Worm (Caenorhabditis elegans): ENCODE results near the gene srw-97.
"Not testable (repeated sequence)": the region's sequence is repeated elsewhere in the genome, so short reads cannot be mapped to it uniquely, and the experiment has no call there.

DNA sequence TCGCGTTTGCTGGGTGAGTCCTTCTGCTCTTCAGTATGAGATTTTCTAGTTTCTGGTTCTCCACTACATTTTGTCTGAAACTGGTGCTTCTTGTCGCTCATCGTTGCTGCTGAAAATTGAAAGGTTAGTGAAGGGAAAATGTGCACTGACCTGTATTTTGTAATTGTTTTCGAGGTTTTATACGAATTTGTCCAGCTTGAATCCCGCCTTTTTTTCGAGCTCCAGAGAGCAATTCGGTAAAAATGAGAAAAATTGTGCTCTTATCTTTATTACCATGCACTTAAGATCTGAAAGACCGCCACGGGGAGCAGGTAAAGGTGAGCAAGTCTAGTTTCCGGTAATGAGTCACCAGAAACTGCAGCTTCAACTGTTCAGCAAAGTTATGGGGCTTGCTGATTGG lies 41.0 kb downstream of the srw-97 start, which contains the start of gene C08E3.15:
- TF ChIP-seq F13C5.2 (tag; optimal IDR thresholded peaks at IDR 0.05); hmg-4 (GFP tag; optimal IDR thresholded peaks at IDR 0.05); aly-1 (tag; optimal IDR thresholded peaks at IDR 0.05); flt-1 (GFP tag; IDR thresholded peaks at IDR 0.05); hnd-1 (tag; optimal IDR thresholded peaks at IDR 0.05); ets-7 (tag; optimal IDR thresholded peaks at IDR 0.05); ama-1 (optimal IDR thresholded peaks at IDR 0.05); hmbx-1 (tag; optimal IDR thresholded peaks at IDR 0.05); tra-4 (tag; optimal IDR thresholded peaks at IDR 0.05); tbx-11 (GFP tag; IDR thresholded peaks at IDR 0.05); pes-1 (GFP tag; IDR thresholded peaks at IDR 0.05); ceh-13 (GFP tag; optimal IDR thresholded peaks at IDR 0.05): not testable (repeated sequence)
